Fruit fly (Drosophila melanogaster) whole organism, prepupa: ENCODE results near the gene Arp1.

Source experiments
- Blimp-1 ChIP-seq: fragments of 200-800 bp; sonication (Bioruptor generic); optimal IDR thresholded peaks from 3 replicates; lab custom pipeline; 2017; ENCODE audit warnings: missing biosample characterization, missing genetic modification characterization, mild to moderate bottlenecking, moderate library complexity, missing genetic modification reagents
- CG6792 ChIP-seq: fragments of 200-800 bp; sonication (Bioruptor generic); optimal IDR thresholded peaks from 3 replicates; lab custom pipeline; 2016; ENCODE audit warnings: missing biosample characterization, missing genetic modification characterization
- CG6854 ChIP-seq: fragments of 200-800 bp; sonication (Bioruptor generic); optimal IDR thresholded peaks from 2 replicates; lab custom pipeline; 2017; ENCODE audit warnings: missing biosample characterization, mild to moderate bottlenecking, missing genetic modification characterization
- CG9139 ChIP-seq: fragments of 200-800 bp; sonication (Bioruptor generic); optimal IDR thresholded peaks from 3 replicates; lab custom pipeline; 2017; ENCODE audit warnings: missing biosample characterization, mild to moderate bottlenecking, missing genetic modification characterization
- Hr4 ChIP-seq: fragments of 200-800 bp; sonication (Bioruptor generic); optimal IDR thresholded peaks from 3 replicates; lab custom pipeline; 2016; ENCODE audit warnings: missing biosample characterization, missing genetic modification characterization
- Met ChIP-seq: fragments of 200-800 bp; sonication (Bioruptor generic); optimal IDR thresholded peaks from 3 replicates; lab custom pipeline; 2016; ENCODE audit warnings: missing biosample characterization, missing genetic modification characterization
- topi ChIP-seq: fragments of 200-800 bp; sonication (Bioruptor generic); optimal IDR thresholded peaks from 3 replicates; lab custom pipeline; 2016; ENCODE audit warnings: missing biosample characterization, missing genetic modification characterization

- no peak for TF ChIP-seq CG9139
- no peak for TF ChIP-seq CG6792 (GFP tag; lab: Kevin White, UChicago)
- no peak for TF ChIP-seq CG6854 (GFP tag; lab: Kevin White, UChicago)
- TF ChIP-seq Met (GFP tag; lab: Kevin White, UChicago), result no peak
- no peak for TF ChIP-seq Blimp-1 (GFP tag; lab: Kevin White, UChicago)
- no peak for TF ChIP-seq Hr4 (GFP tag; lab: Kevin White, UChicago)
- TF ChIP-seq topi (GFP tag; lab: Kevin White, UChicago), result no peak
These were observed 17.4 kb upstream of the Arp1 start, which contains the start of gene Gnmt for dm6 chr3R:12674041-12674623.
